Worm (Caenorhabditis elegans): ENCODE data around the gene egl-26.

ce11 chrII:21953-22352 is 47.5 kb upstream of the egl-26 start:
- TF ChIP-seq hpl-2 (GFP tag; optimal IDR thresholded peaks at IDR 0.05): no peak
- TF ChIP-seq lsy-2 (tag; optimal IDR thresholded peaks at IDR 0.05): no peak
- no peak for TF ChIP-seq lin-15B (tag; optimal IDR thresholded peaks at IDR 0.05)
- TF ChIP-seq grh-1 (GFP tag; IDR thresholded peaks at IDR 0.05): no peak
- TF ChIP-seq C16A3.4 (tag; optimal IDR thresholded peaks at IDR 0.05): no peak

Measured in whole organism, L1 larva.